Worm (Caenorhabditis elegans): ENCODE results near the gene Y73F8A.36.

DNA sequence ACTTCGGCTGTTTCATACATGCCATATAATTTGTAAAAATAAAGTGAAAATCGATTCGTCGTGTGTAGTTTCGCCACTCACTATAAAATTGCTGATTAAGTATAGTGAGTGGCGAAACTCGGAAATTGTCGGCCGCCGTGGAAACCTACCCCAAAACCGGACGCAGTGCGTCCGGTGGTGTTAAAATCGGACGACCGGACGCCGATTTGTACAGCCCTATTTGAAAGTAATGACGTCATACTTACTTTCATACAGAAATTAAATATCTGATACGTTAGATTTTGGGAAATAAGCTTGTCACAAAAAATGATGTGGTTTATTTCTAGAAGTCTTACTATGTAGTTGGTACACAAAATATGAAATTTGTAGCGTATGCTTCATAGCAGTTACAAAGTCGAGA lies 11.5 kb upstream of the Y73F8A.36 start:
- TF ChIP-seq aly-2 (tag; optimal IDR thresholded peaks at IDR 0.05) (no peak), peb-1 (tag; optimal IDR thresholded peaks at IDR 0.05) (no peak), skn-1 (tag; optimal IDR thresholded peaks at IDR 0.05) (no peak), nhr-237 (tag; optimal IDR thresholded peaks at IDR 0.05) (no peak), nhr-11 (tag; optimal IDR thresholded peaks at IDR 0.05) (no peak)

Measured in whole organism, L2 larva.